Fruit fly (Drosophila melanogaster): ENCODE measurements around the gene Taf10.

The Taf10 gene

DNA sequence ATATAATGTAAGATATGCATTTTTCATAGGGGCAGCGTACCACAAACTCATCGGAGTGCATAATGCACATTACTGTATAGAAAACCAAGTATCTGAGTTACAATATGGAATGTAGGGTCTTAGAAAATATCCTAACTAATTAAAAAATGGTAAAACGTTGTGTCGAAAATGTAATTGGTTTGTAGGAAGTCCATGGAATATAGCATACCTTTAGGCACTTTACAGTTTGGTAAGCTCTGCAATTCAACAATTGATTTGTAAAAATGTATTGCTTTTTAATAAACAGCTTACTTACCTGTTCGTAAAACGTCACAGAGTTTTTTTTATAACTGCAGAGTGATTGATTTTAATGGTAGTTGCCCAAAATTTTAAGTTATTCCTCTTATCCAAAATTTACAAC lies 44.4 kb downstream of the Taf10 start, which contains the start of gene CG2964:
TSS of gene CG2964 (plus strand) at position 301 of the 400 bp plus-strand sequence.
- no peak for TF ChIP-seq noc (tag; optimal IDR thresholded peaks at IDR 0.05)

DNA sequence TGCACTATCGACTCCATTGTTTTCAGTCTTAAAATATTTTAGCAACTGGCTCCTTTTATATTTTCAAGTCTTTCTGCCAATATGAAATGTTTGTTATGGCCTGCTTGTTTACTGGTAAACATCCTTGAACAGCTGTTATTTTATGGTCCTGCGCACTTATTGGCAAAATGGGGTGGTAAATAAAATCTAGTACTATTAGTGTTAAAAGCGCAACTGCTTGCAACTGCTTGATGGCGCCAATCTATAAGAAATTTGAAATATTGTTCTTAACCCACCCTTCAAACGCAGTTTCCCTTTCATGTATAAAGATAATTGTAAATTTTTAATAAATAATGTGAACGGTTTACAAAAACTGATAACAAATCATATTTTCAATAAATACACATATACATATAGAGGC lies 48.0 kb downstream of the Taf10 start, which contains the start of gene G6P:
TSS of gene G6P (minus strand) at position 88 of the 400 bp plus-strand sequence.
- no peak for TF ChIP-seq noc (tag; optimal IDR thresholded peaks at IDR 0.05)
